Worm (Caenorhabditis elegans): Measurements from ENCODE around the gene W04E12.7.
"Not testable (repeated sequence)": the region's sequence is repeated elsewhere in the genome, so short reads cannot be mapped to it uniquely, and the experiment has no call there.

The W04E12.7 gene

DNA sequence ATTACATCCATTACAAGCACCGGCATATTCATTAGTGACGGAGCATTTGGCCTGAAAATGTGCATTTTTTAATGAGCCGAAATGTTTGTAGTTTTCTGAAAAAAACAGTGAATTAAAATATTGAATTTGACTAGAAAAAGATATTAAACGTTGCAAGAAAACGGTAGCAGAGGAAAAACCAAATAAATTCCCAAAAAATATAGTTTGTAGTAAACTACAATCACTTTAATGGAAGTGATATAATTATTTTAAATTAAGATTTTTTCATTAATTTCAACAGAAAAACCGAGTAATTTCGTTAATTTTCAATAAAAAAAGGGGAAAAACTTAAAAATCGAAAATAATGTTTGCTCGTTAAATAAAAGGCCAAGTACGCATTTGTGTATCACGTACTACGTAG, 34.3 kb upstream of the W04E12.7 start, which contains the start of gene M162.15:
M162.15 (minus strand) TSS at position 101 of the 400 bp plus-strand sequence.
- TF ChIP-seq sea-2 (GFP tag; IDR thresholded peaks at IDR 0.05) (no peak), Y53G8AR.9 (GFP tag; conservative IDR thresholded peaks at IDR 0.05) (no peak), B0035.1 (tag; optimal IDR thresholded peaks at IDR 0.05) (no peak), nhr-90 (tag; optimal IDR thresholded peaks at IDR 0.05) (no peak), nfyb-1 (GFP tag; IDR thresholded peaks at IDR 0.05) (no peak), nhr-80 (tag; optimal IDR thresholded peaks at IDR 0.05) (no peak), snpc-3.4 (tag; optimal IDR thresholded peaks at IDR 0.05) (no peak), lsy-27 (tag; optimal IDR thresholded peaks at IDR 0.05; ENCODE audit: borderline replicate concordance, insufficient read depth) (no peak), dpff-1 (tag; optimal IDR thresholded peaks at IDR 0.05) (no peak), dpl-1 (GFP tag; optimal IDR thresholded peaks at IDR 0.05) (no peak), bed-2 (GFP tag; IDR thresholded peaks at IDR 0.05) (no peak), hsf-1 (GFP tag; IDR thresholded peaks at IDR 0.05) (no peak), gei-17 (GFP tag; optimal IDR thresholded peaks at IDR 0.05) (no peak), F52B5.7 (tag; optimal IDR thresholded peaks at IDR 0.05) (no peak), pha-4 (tag; optimal IDR thresholded peaks at IDR 0.05) (no peak), madf-6 (GFP tag; IDR thresholded peaks at IDR 0.05) (no peak), ekl-4 (GFP tag; IDR thresholded peaks at IDR 0.05) (no peak), unc-130 (GFP tag; optimal IDR thresholded peaks at IDR 0.05) (no peak), ama-1 (optimal IDR thresholded peaks at IDR 0.05) (no peak), ama-1 (GFP tag; optimal IDR thresholded peaks at IDR 0.05) (no peak), F57C9.4 (tag; optimal IDR thresholded peaks at IDR 0.05) (no peak)

DNA sequence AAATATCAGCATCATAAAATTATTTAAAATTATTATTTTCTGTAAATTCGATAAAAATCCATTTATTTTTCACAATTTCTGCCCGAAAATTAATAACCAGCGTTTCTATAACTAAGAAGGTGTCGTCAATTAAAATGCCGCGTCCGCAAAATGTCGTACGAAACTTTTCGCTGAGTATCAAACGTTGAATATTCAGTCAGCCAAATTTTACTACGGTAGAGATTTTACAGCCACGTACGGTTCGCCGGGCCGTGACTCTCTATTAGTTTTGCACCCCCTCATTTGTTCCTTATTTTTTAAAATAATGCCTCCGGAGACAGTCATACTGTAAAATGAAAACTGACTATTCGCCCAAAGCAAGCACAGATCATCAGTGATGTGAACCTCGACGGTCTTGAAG, 33.5 kb upstream of the W04E12.7 start:
- TF ChIP-seq lsl-1 (GFP tag; optimal IDR thresholded peaks at IDR 0.05), result peak; percentile 19
- not testable (repeated sequence) for TF ChIP-seq snpc-4 (GFP tag; optimal IDR thresholded peaks at IDR 0.05)
- peak in 1 of 4 experiments; percentile 56 for TF ChIP-seq snpc-4 (tag; optimal IDR thresholded peaks at IDR 0.05)
- TF ChIP-seq D2030.7 (GFP tag; IDR thresholded peaks at IDR 0.05), result peak; percentile 32; the same call in 1 of the 2 replicates
- TF ChIP-seq xnd-1 (tag; optimal IDR thresholded peaks at IDR 0.05), result peak; percentile 86
- TF ChIP-seq madf-6 (GFP tag; IDR thresholded peaks at IDR 0.05), result peak; percentile 64
- peak; percentile 65 for TF ChIP-seq hmg-1.2 (GFP tag; IDR thresholded peaks at IDR 0.05)
- TF ChIP-seq unc-130 (GFP tag; optimal IDR thresholded peaks at IDR 0.05), result peak; percentile 60
- peak; percentile 2 for TF ChIP-seq hrde-1 (tag; optimal IDR thresholded peaks at IDR 0.05; ENCODE audit: borderline replicate concordance)

- no peak for TF ChIP-seq F57C9.4 (tag; optimal IDR thresholded peaks at IDR 0.05)
- peak; percentile 86 for TF ChIP-seq nfyb-1 (GFP tag; IDR thresholded peaks at IDR 0.05)
These were observed 30.4 kb upstream of the W04E12.7 start for ce11 chrV:19767719-19768118.

ce11 chrV:19760751-19761150, 23.4 kb upstream of the W04E12.7 start, which contains the start of gene M162.5:
Gene M162.5, plus strand, starts transcription at chrV:19761051.
- TF ChIP-seq D2030.7 (GFP tag; IDR thresholded peaks at IDR 0.05) (no peak), let-526 (GFP tag; IDR thresholded peaks at IDR 0.05) (no peak), hsf-1 (GFP tag; IDR thresholded peaks at IDR 0.05) (no peak), ceh-58 (GFP tag; IDR thresholded peaks at IDR 0.05) (no peak)

- TF ChIP-seq snpc-4 (GFP tag; optimal IDR thresholded peaks at IDR 0.05) (no peak), snpc-4 (tag; optimal IDR thresholded peaks at IDR 0.05) (peak in 2 of 4 experiments; percentile 53 to 68), ztf-28 (GFP tag; IDR thresholded peaks at IDR 0.05) (0 out of 2 replicates have a peak, but pooled peaks have one; percentile 24), F57A8.1 (GFP tag; optimal IDR thresholded peaks at IDR 0.05) (no peak), him-1 (tag; optimal IDR thresholded peaks at IDR 0.05) (no peak), zfh-2 (GFP tag; conservative IDR thresholded peaks at IDR 0.05) (peak; percentile 73), egrh-3 (GFP tag; IDR thresholded peaks at IDR 0.05) (peak; percentile 11; the same call in 1 of the 2 replicates), F37B4.10 (GFP tag; IDR thresholded peaks at IDR 0.05) (0 out of 2 replicates have a peak, but pooled peaks have one; percentile 84), madf-3 (GFP tag; IDR thresholded peaks at IDR 0.05) (0 out of 2 replicates have a peak, but pooled peaks have one; percentile 33), sdz-38 (tag; optimal IDR thresholded peaks at IDR 0.05) (no peak), ztf-3 (GFP tag; optimal IDR thresholded peaks at IDR 0.05) (no peak), lsy-27 (tag; optimal IDR thresholded peaks at IDR 0.05; ENCODE audit: borderline replicate concordance, insufficient read depth) (no peak)
These were observed 21.9 kb upstream of the W04E12.7 start for ce11 chrV:19759282-19759681.
